Worm (Caenorhabditis elegans) whole organism, young adult: ENCODE results near the gene col-76.

ENCODE experiments used
- ceh-27 ChIP-seq: fragments of 200-800 bp; sonication (Bioruptor generic); optimal IDR thresholded peaks from 2 replicates; lab custom pipeline; 2018; ENCODE audit warnings: mild to moderate bottlenecking, missing genetic modification characterization, moderate library complexity, missing compliant biosample characterization
- fkh-3 ChIP-seq: sonication (generic microtip); optimal IDR thresholded peaks from 2 replicates; lab custom pipeline; 2016; ENCODE audit warnings: mild to moderate bottlenecking, missing genetic modification characterization, missing compliant biosample characterization
- nfya-1 ChIP-seq: sonication (generic microtip); optimal IDR thresholded peaks from 2 replicates; lab custom pipeline; 2017; ENCODE audit warnings: antibody characterized with exemption, missing compliant biosample characterization, missing genetic modification characterization, borderline replicate concordance; ENCODE audit not compliant: insufficient read depth
- sdz-38 ChIP-seq: sonication (generic microtip); optimal IDR thresholded peaks from 2 replicates; lab custom pipeline; 2016; ENCODE audit warnings: missing genotype, missing genetic modification characterization, missing compliant biosample characterization
- somi-1 ChIP-seq: fragments of 200-800 bp; sonication (Bioruptor generic); optimal IDR thresholded peaks from 2 replicates; lab custom pipeline; 2018; ENCODE audit warnings: mild to moderate bottlenecking, missing genetic modification characterization, missing compliant biosample characterization

DNA sequence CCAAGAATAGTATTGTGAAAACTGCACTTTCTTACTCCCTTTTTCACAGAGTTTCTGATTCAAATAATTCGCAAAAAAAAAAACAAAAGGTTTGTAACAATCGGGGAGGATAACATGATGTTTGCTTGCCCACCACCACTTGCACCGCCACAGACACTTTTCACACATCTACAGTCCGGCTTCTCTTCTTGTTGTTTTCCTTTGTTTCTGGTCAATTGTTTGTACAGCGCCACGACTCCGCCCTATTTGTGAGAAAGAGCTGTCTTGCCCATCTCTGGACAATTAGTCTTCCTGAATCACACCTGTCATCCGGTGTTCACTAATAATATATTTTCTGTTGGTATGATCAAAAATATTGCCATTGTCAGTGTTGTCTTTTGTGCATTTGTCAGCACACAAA is 26.8 kb downstream of the col-76 start, which contains the start of gene M110.9:
- no peak for TF ChIP-seq ceh-27 (GFP tag; lab: Kevin White, UChicago)
- no peak for TF ChIP-seq fkh-3 (tag; lab: Kevin White, UChicago)
- TF ChIP-seq sdz-38 (tag; lab: Kevin White, UChicago), result no peak
- no peak for TF ChIP-seq nfya-1 (tag; lab: Kevin White, UChicago)
- no peak for TF ChIP-seq somi-1
